Fruit fly (Drosophila melanogaster) whole organism, embryonic: ENCODE measurements around the gene CG2652.
A peak's percentile ranks its signal among the peaks of the same experiment; 100 is the strongest.

Experiments used
- Bgb ChIP-seq: fragments of 200-800 bp; sonication (Bioruptor generic); IDR thresholded peaks from 2 replicates; pipeline ENCODE4 v1.3.6; 2022; ENCODE audit warnings: missing biosample characterization, missing genetic modification characterization; ENCODE audit not compliant: partially characterized antibody
- CG10267 ChIP-seq: fragments of 200-800 bp; sonication (Bioruptor generic); optimal IDR thresholded peaks from 2 replicates; lab custom pipeline; 2018; ENCODE audit warnings: missing biosample characterization, mild to moderate bottlenecking, missing genetic modification characterization, moderate library complexity
- CG14860 ChIP-seq: fragments of 200-800 bp; sonication (Bioruptor generic); IDR thresholded peaks from 3 replicates; pipeline ENCODE4 v1.3.6; 2022; ENCODE audit warnings: missing biosample characterization, missing genetic modification characterization; ENCODE audit not compliant: partially characterized antibody
- CG16813 ChIP-seq: fragments of 200-800 bp; sonication (Bioruptor generic); IDR thresholded peaks from 3 replicates; pipeline ENCODE4 v1.3.6; 2022; ENCODE audit warnings: missing biosample characterization, missing genetic modification characterization; ENCODE audit not compliant: partially characterized antibody
- CG17829 ChIP-seq: fragments of 200-800 bp; optimal IDR thresholded peaks from 2 replicates; lab custom pipeline; 2019; ENCODE audit warnings: missing biosample characterization, mild to moderate bottlenecking, missing genetic modification characterization, moderate library complexity
- CG18262 ChIP-seq: fragments of 200-800 bp; optimal IDR thresholded peaks from 3 replicates; lab custom pipeline; 2019; ENCODE audit warnings: missing biosample characterization, mild to moderate bottlenecking, missing genetic modification characterization, moderate library complexity
- CG2120 ChIP-seq: fragments of 200-800 bp; sonication (Bioruptor generic); optimal IDR thresholded peaks from 3 replicates; lab custom pipeline; 2016; ENCODE audit warnings: missing biosample characterization, missing genetic modification characterization
- CG34224 ChIP-seq: fragments of 200-800 bp; sonication (Bioruptor generic); IDR thresholded peaks from 3 replicates; pipeline ENCODE4 v1.3.6; 2022; ENCODE audit warnings: missing biosample characterization, missing genetic modification characterization; ENCODE audit not compliant: partially characterized antibody
- CG42726 ChIP-seq: fragments of 200-800 bp; sonication (Bioruptor generic); IDR thresholded peaks from 2 replicates; pipeline ENCODE4 v1.3.6; 2022; ENCODE audit warnings: missing biosample characterization, missing genetic modification characterization; ENCODE audit not compliant: partially characterized antibody
- CG6791 ChIP-seq: fragments of 200-800 bp; sonication (Bioruptor generic); IDR thresholded peaks from 3 replicates; pipeline ENCODE4 v1.3.6; 2022; ENCODE audit warnings: missing biosample characterization, missing genetic modification characterization; ENCODE audit not compliant: partially characterized antibody
- CG7839 ChIP-seq: fragments of 200-800 bp; sonication (Bioruptor generic); optimal IDR thresholded peaks from 3 replicates; lab custom pipeline; 2018; ENCODE audit warnings: missing biosample characterization, mild to moderate bottlenecking, missing genetic modification characterization, moderate library complexity
- CG7928 ChIP-seq: fragments of 200-800 bp; sonication (Bioruptor generic); optimal IDR thresholded peaks from 2 replicates; lab custom pipeline; 2017; ENCODE audit warnings: missing biosample characterization, mild to moderate bottlenecking, missing genetic modification characterization
- CG7963 ChIP-seq: fragments of 200-800 bp; sonication (Bioruptor generic); IDR thresholded peaks from 3 replicates; pipeline ENCODE4 v1.3.6; 2022; ENCODE audit warnings: missing biosample characterization, missing genetic modification characterization; ENCODE audit not compliant: partially characterized antibody
- CG8944 ChIP-seq: fragments of 200-800 bp; sonication (Bioruptor generic); optimal IDR thresholded peaks from 3 replicates; lab custom pipeline; 2016; ENCODE audit warnings: missing biosample characterization, missing genetic modification characterization
- CG9609 ChIP-seq: fragments of 200-800 bp; sonication (Bioruptor generic); optimal IDR thresholded peaks from 3 replicates; lab custom pipeline; 2016; ENCODE audit warnings: missing biosample characterization, missing genetic modification characterization
- CG9797 ChIP-seq: fragments of 200-800 bp; sonication (Bioruptor generic); optimal IDR thresholded peaks from 3 replicates; lab custom pipeline; 2018; ENCODE audit warnings: missing biosample characterization, mild to moderate bottlenecking, missing genetic modification characterization
- CG9932 ChIP-seq: fragments of 200-800 bp; sonication (Bioruptor generic); IDR thresholded peaks from 2 replicates; pipeline ENCODE4 v1.3.6; 2022; ENCODE audit warnings: missing biosample characterization, missing genetic modification characterization
- CTCF ChIP-seq: fragments of 200-800 bp; sonication (Bioruptor generic); optimal IDR thresholded peaks from 2 replicates; lab custom pipeline; 2017; ENCODE audit warnings: missing biosample characterization, mild to moderate bottlenecking, missing genetic modification characterization, moderate library complexity
- CoRest ChIP-seq: fragments of 200-800 bp; sonication (Bioruptor generic); optimal IDR thresholded peaks from 3 replicates; lab custom pipeline; 2018; ENCODE audit warnings: missing biosample characterization, mild to moderate bottlenecking, missing genetic modification characterization, moderate library complexity
- Dll ChIP-seq: fragments of 200-800 bp; sonication (Bioruptor generic); IDR thresholded peaks from 4 replicates; pipeline ENCODE4 v1.3.6; 2022; ENCODE audit warnings: missing biosample characterization, missing genetic modification characterization; ENCODE audit not compliant: partially characterized antibody
- Dref ChIP-seq: fragments of 200-800 bp; sonication (Bioruptor generic); IDR thresholded peaks from 2 replicates; pipeline ENCODE4 v1.3.6; 2022; ENCODE audit warnings: missing biosample characterization, missing genetic modification characterization
- ERR ChIP-seq: fragments of 200-800 bp; sonication (Bioruptor generic); optimal IDR thresholded peaks from 2 replicates; lab custom pipeline; 2016; ENCODE audit warnings: missing biosample characterization, missing genetic modification characterization
- Ets65A ChIP-seq: fragments of 200-800 bp; sonication (Bioruptor generic); peaks from one replicate; lab custom pipeline; 2016; ENCODE audit warnings: missing biosample characterization, missing genetic modification characterization
- Ets97D ChIP-seq: fragments of 200-800 bp; sonication (Bioruptor generic); optimal IDR thresholded peaks from 3 replicates; lab custom pipeline; 2016; ENCODE audit warnings: missing biosample characterization, missing genetic modification characterization
- MBD-R2 ChIP-seq: fragments of 200-800 bp; sonication (Bioruptor generic); IDR thresholded peaks from 2 replicates; pipeline ENCODE4 v1.3.6; 2022; ENCODE audit warnings: missing biosample characterization, missing genetic modification characterization
- Med ChIP-seq: fragments of 200-800 bp; sonication (Bioruptor generic); peaks from one replicate; lab custom pipeline; 2016; ENCODE audit warnings: missing biosample characterization, missing genetic modification characterization, mild to moderate bottlenecking, inconsistent platforms, moderate library complexity
- Myb ChIP-seq: fragments of 200-800 bp; sonication (Bioruptor generic); optimal IDR thresholded peaks from 2 replicates; lab custom pipeline; 2016; ENCODE audit warnings: missing biosample characterization, missing genetic modification characterization
- Neu2 ChIP-seq: fragments of 200-800 bp; sonication (Bioruptor generic); optimal IDR thresholded peaks from 3 replicates; lab custom pipeline; 2016; ENCODE audit warnings: missing biosample characterization, missing genetic modification characterization, borderline replicate concordance
- Pdp1 ChIP-seq, 2 experiments: fragments of 200-800 bp; sonication (Bioruptor generic); optimal IDR thresholded peaks; 3 replicates each; lab custom pipeline; 2016; ENCODE audit warnings: missing biosample characterization in 2 of 2, missing genetic modification characterization in 2 of 2, mild to moderate bottlenecking in 1 of 2, moderate library complexity in 1 of 2
- Sox102F ChIP-seq: fragments of 200-800 bp; sonication (Bioruptor generic); optimal IDR thresholded peaks from 2 replicates; lab custom pipeline; 2018; ENCODE audit warnings: missing biosample characterization, mild to moderate bottlenecking, missing genetic modification characterization, moderate library complexity
- Sry-β ChIP-seq: fragments of 200-800 bp; sonication (Bioruptor generic); optimal IDR thresholded peaks from 2 replicates; lab custom pipeline; 2018; ENCODE audit warnings: missing biosample characterization, mild to moderate bottlenecking, missing genetic modification characterization, moderate library complexity
- Sry-δ ChIP-seq: fragments of 200-800 bp; sonication (Bioruptor generic); optimal IDR thresholded peaks from 2 replicates; lab custom pipeline; 2016; ENCODE audit warnings: missing biosample characterization, missing genetic modification characterization
- amos ChIP-seq: fragments of 200-800 bp; sonication (Bioruptor generic); IDR thresholded peaks from 2 replicates; pipeline ENCODE4 v1.3.6; 2022; ENCODE audit warnings: missing biosample characterization, missing genetic modification characterization; ENCODE audit not compliant: partially characterized antibody
- bbx ChIP-seq: fragments of 200-800 bp; sonication (Bioruptor generic); IDR thresholded peaks from 2 replicates; pipeline ENCODE4 v1.3.6; 2022; ENCODE audit warnings: missing biosample characterization, missing genetic modification characterization; ENCODE audit not compliant: partially characterized antibody
- dm ChIP-seq: fragments of 200-800 bp; sonication (Bioruptor generic); optimal IDR thresholded peaks from 3 replicates; lab custom pipeline; 2016; ENCODE audit warnings: missing biosample characterization, missing genetic modification characterization
- emc ChIP-seq: fragments of 200-800 bp; sonication (Bioruptor generic); optimal IDR thresholded peaks from 2 replicates; lab custom pipeline; 2016; ENCODE audit warnings: missing biosample characterization, missing genetic modification characterization
- gce ChIP-seq: fragments of 200-800 bp; sonication (Bioruptor generic); IDR thresholded peaks from 3 replicates; pipeline ENCODE4 v1.3.6; 2022; ENCODE audit warnings: missing biosample characterization, missing genetic modification characterization
- hb ChIP-seq: fragments of 200-800 bp; sonication (Bioruptor generic); IDR thresholded peaks from 3 replicates; pipeline ENCODE4 v1.3.6; 2022; ENCODE audit warnings: missing biosample characterization, missing genetic modification characterization; ENCODE audit not compliant: partially characterized antibody
- hbn ChIP-seq: fragments of 200-800 bp; sonication (Bioruptor generic); IDR thresholded peaks from 2 replicates; pipeline ENCODE4 v1.3.6; 2022; ENCODE audit warnings: missing biosample characterization, missing genetic modification characterization; ENCODE audit not compliant: partially characterized antibody
- inv ChIP-seq: fragments of 200-800 bp; sonication (Bioruptor generic); IDR thresholded peaks from 2 replicates; pipeline ENCODE4 v1.3.6; 2022; ENCODE audit warnings: missing biosample characterization, missing genetic modification characterization; ENCODE audit not compliant: partially characterized antibody
- knrl ChIP-seq: fragments of 200-800 bp; sonication (Bioruptor generic); IDR thresholded peaks from 3 replicates; pipeline ENCODE4 v1.3.6; 2022; ENCODE audit warnings: missing biosample characterization, missing genetic modification characterization; ENCODE audit not compliant: partially characterized antibody
- lab ChIP-seq: fragments of 200-800 bp; sonication (Bioruptor generic); optimal IDR thresholded peaks from 3 replicates; lab custom pipeline; 2017; ENCODE audit warnings: missing biosample characterization, missing genetic modification characterization, mild to moderate bottlenecking, moderate library complexity, missing genetic modification reagents
- pfk ChIP-seq: fragments of 200-800 bp; sonication (Bioruptor generic); optimal IDR thresholded peaks from 2 replicates; lab custom pipeline; 2018; ENCODE audit warnings: missing biosample characterization, mild to moderate bottlenecking, missing genetic modification characterization, moderate library complexity
- pzg ChIP-seq: fragments of 200-800 bp; sonication (Bioruptor generic); optimal IDR thresholded peaks from 3 replicates; lab custom pipeline; 2018; ENCODE audit warnings: missing biosample characterization, mild to moderate bottlenecking, missing genetic modification characterization, moderate library complexity
- row ChIP-seq: fragments of 200-800 bp; sonication (Bioruptor generic); IDR thresholded peaks from 3 replicates; pipeline ENCODE4 v1.3.6; 2022; ENCODE audit warnings: missing biosample characterization, missing genetic modification characterization
- sna ChIP-seq: fragments of 200-800 bp; sonication (Bioruptor generic); IDR thresholded peaks from 2 replicates; pipeline ENCODE4 v1.3.6; 2022; ENCODE audit warnings: missing biosample characterization, missing genetic modification characterization; ENCODE audit not compliant: partially characterized antibody
- stwl ChIP-seq: fragments of 200-800 bp; sonication (Bioruptor generic); optimal IDR thresholded peaks from 3 replicates; lab custom pipeline; 2018; ENCODE audit warnings: missing biosample characterization, mild to moderate bottlenecking, missing genetic modification characterization, moderate library complexity
- tin ChIP-seq: fragments of 200-800 bp; sonication (Bioruptor generic); optimal IDR thresholded peaks from 3 replicates; lab custom pipeline; 2016; ENCODE audit warnings: missing biosample characterization, missing genetic modification characterization
- zfh2 ChIP-seq: fragments of 200-800 bp; sonication (Bioruptor generic); optimal IDR thresholded peaks from 2 replicates; lab custom pipeline; 2016; ENCODE audit warnings: missing biosample characterization, missing genetic modification characterization

CG2652 gene

DNA sequence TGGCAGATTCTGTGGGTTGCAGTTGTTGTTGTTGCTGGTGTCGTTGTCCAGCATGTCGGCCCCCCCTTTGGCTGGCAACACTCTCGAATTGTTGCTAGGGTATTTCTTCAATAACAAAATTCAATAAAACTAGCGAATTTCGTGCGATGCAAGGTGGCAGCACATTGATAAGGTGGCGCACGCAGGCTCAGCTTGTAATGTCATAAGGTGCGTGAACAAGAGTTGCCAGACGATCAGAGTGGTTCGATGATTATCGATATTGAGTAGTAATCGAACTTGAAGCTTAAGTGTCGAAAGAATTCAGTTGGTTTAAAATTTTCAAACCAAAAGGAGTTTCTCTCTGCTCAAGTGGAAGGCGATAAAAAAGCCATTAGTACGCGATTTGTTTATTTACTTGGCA, 37.4 kb upstream of the CG2652 start, which contains the start of gene CG2701 (continued):
- peak; percentile 85 for TF ChIP-seq pzg
- TF ChIP-seq CG2120 = peak; percentile 43
- TF ChIP-seq pfk (GFP tag; lab: Kevin White, UChicago) = no peak
- peak; percentile 88 for TF ChIP-seq Ets65A (GFP tag; lab: Kevin White, UChicago)
- peak; percentile 79 for TF ChIP-seq bbx (GFP tag; lab: Robert Waterston, UW)
- peak; percentile 95 for TF ChIP-seq MBD-R2 (GFP tag; lab: Robert Waterston, UW)
- peak; percentile 77 for TF ChIP-seq Sry-δ (GFP tag; lab: Kevin White, UChicago)
- TF ChIP-seq sna (GFP tag; lab: Robert Waterston, UW) = peak; percentile 51; the same call in 1 of the 2 replicates
- peak; percentile 65 for TF ChIP-seq CG16813
- TF ChIP-seq inv (GFP tag; lab: Robert Waterston, UW) = peak; percentile 58
- TF ChIP-seq hbn (GFP tag; lab: Robert Waterston, UW) = peak; percentile 56; the same call in 1 of the 2 replicates
- peak; percentile 81 for TF ChIP-seq CG6791 (GFP tag; lab: Robert Waterston, UW)
- TF ChIP-seq lab (GFP tag; lab: Kevin White, UChicago) = no peak
- TF ChIP-seq Sox102F = no peak
- TF ChIP-seq CG7963 = peak; percentile 59; the same call in 2 of the 3 replicates
- TF ChIP-seq CoRest = peak; percentile 27
- TF ChIP-seq gce (GFP tag; lab: Robert Waterston, UW) = no peak
- peak; percentile 64 for TF ChIP-seq CG14860
- TF ChIP-seq CG7839 (tag; lab: Kevin White, UChicago) = no peak
- TF ChIP-seq Ets97D (GFP tag; lab: Kevin White, UChicago) = peak; percentile 56
- TF ChIP-seq Med (GFP tag; lab: Kevin White, UChicago) = peak; percentile 88
- peak; percentile 80 for TF ChIP-seq stwl (tag; lab: Kevin White, UChicago)
- peak; percentile 78 for TF ChIP-seq Neu2
- TF ChIP-seq dm (GFP tag; lab: Kevin White, UChicago) = peak; percentile 44
- peak in 1 of 2 experiments; percentile 76 for TF ChIP-seq Pdp1 (GFP tag; optimal IDR thresholded peaks at IDR 0.05; lab: Kevin White, UChicago)
- TF ChIP-seq Bgb (GFP tag; lab: Robert Waterston, UW) = peak; percentile 86
- TF ChIP-seq knrl (GFP tag; lab: Robert Waterston, UW) = peak; percentile 66
- peak; percentile 75 for TF ChIP-seq CG34224 (GFP tag; lab: Robert Waterston, UW)
- TF ChIP-seq CG9609 (GFP tag; lab: Kevin White, UChicago) = peak; percentile 18
- peak; percentile 36 for TF ChIP-seq tin (GFP tag; lab: Kevin White, UChicago)
- TF ChIP-seq Dref = peak; percentile 92
- peak; percentile 36 for TF ChIP-seq zfh2 (GFP tag; lab: Kevin White, UChicago)
- peak; percentile 9 for TF ChIP-seq CG10267
- TF ChIP-seq Sry-β = peak; percentile 0
- peak; percentile 7 for TF ChIP-seq CG17829 (tag; lab: Kevin White, UChicago)
- TF ChIP-seq CTCF = peak; percentile 2
- TF ChIP-seq CG7928 (GFP tag; lab: Kevin White, UChicago) = no peak
- peak; percentile 58; the same call in 1 of the 2 replicates for TF ChIP-seq CG9932 (GFP tag; lab: Robert Waterston, UW)
- TF ChIP-seq amos = peak; percentile 77
- peak; percentile 6 for TF ChIP-seq ERR
- TF ChIP-seq CG18262 = no peak
- TF ChIP-seq Myb = peak; percentile 94
- no peak for TF ChIP-seq emc (GFP tag; lab: Kevin White, UChicago)
- TF ChIP-seq hb (GFP tag; lab: Robert Waterston, UW) = peak; percentile 61; the same call in 1 of the 3 replicates
- TF ChIP-seq row (GFP tag; lab: Robert Waterston, UW) = peak; percentile 65
- TF ChIP-seq CG9797 (GFP tag; lab: Kevin White, UChicago) = peak; percentile 8
- TF ChIP-seq Dll (GFP tag; lab: Robert Waterston, UW) = peak; percentile 71
- TF ChIP-seq CG42726 (GFP tag; lab: Robert Waterston, UW) = peak; percentile 69
- peak; percentile 24 for TF ChIP-seq CG8944 (GFP tag; lab: Kevin White, UChicago)
